Fruit fly (Drosophila melanogaster): ENCODE measurements around the gene CG33303.

The CG33303 gene

dm6 chr2L:10362408-10363067, 13.0 kb downstream of the CG33303 start, which contains the start of the genes Cand1 and pim (continued):
- peak in 1 of 3 experiments; percentile 19 for TF ChIP-seq lola (GFP tag; optimal IDR thresholded peaks at IDR 0.05)
- 0 out of 3 replicates have a peak, but pooled peaks have one; percentile 12 for TF ChIP-seq CG14860 (GFP tag; IDR thresholded peaks at IDR 0.05; ENCODE audit: partially characterized antibody)
- no peak for TF ChIP-seq toy (GFP tag; IDR thresholded peaks at IDR 0.05)
- no peak for TF ChIP-seq CG4360 (GFP tag; IDR thresholded peaks at IDR 0.05)
- TF ChIP-seq CoRest (tag; optimal IDR thresholded peaks at IDR 0.05), result peak; percentile 59
- TF ChIP-seq pzg (GFP tag; optimal IDR thresholded peaks at IDR 0.05), result peak; percentile 58
- TF ChIP-seq Rfx (GFP tag; IDR thresholded peaks at IDR 0.05), result peak; percentile 35; the same call in 1 of the 2 replicates
- TF ChIP-seq PHDP (tag; optimal IDR thresholded peaks at IDR 0.05), result peak; percentile 8
- TF ChIP-seq MBD-R2 (GFP tag; IDR thresholded peaks at IDR 0.05), result peak; percentile 28; the same call in 1 of the 2 replicates
- TF ChIP-seq sob (GFP tag; IDR thresholded peaks at IDR 0.05), result no peak
- no peak for TF ChIP-seq CG18599 (GFP tag; optimal IDR thresholded peaks at IDR 0.05)
- TF ChIP-seq CG10274 (GFP tag; optimal IDR thresholded peaks at IDR 0.05), result no peak
- TF ChIP-seq CG14710 (tag; optimal IDR thresholded peaks at IDR 0.05), result peak; percentile 77
- no peak for TF ChIP-seq CG2199 (GFP tag; IDR thresholded peaks at IDR 0.05)
- TF ChIP-seq CG13424 (tag; optimal IDR thresholded peaks at IDR 0.05), result peak; percentile 43
- no peak for TF ChIP-seq CG3065 (GFP tag; optimal IDR thresholded peaks at IDR 0.05)
- no peak for TF ChIP-seq ewg (GFP tag; optimal IDR thresholded peaks at IDR 0.05)
- peak; percentile 33; the same call in 1 of the 3 replicates for TF ChIP-seq vnd (GFP tag; IDR thresholded peaks at IDR 0.05; ENCODE audit: partially characterized antibody)
- peak; percentile 63 for TF ChIP-seq CG2712 (tag; optimal IDR thresholded peaks at IDR 0.05)
- TF ChIP-seq Xrp1 (GFP tag; IDR thresholded peaks at IDR 0.05), result no peak
- TF ChIP-seq Med (GFP tag), result peak; percentile 17
- peak; percentile 36 for TF ChIP-seq CG10431 (GFP tag; optimal IDR thresholded peaks at IDR 0.05)
- TF ChIP-seq CG17361 (GFP tag; IDR thresholded peaks at IDR 0.05), result peak; percentile 48; the same call in 1 of the 3 replicates
- TF ChIP-seq CG34224 (GFP tag; IDR thresholded peaks at IDR 0.05; ENCODE audit: partially characterized antibody), result peak; percentile 71; the same call in 2 of the 3 replicates
- TF ChIP-seq dmrt11E (tag; optimal IDR thresholded peaks at IDR 0.05), result peak; percentile 36
- no peak for TF ChIP-seq wor (GFP tag; IDR thresholded peaks at IDR 0.05)
- TF ChIP-seq CG2129 (GFP tag; IDR thresholded peaks at IDR 0.05; ENCODE audit: partially characterized antibody), result 0 out of 2 replicates have a peak, but pooled peaks have one; percentile 16
- TF ChIP-seq ERR (GFP tag; optimal IDR thresholded peaks at IDR 0.05), result no peak
- peak; percentile 31 for TF ChIP-seq CG2116 (GFP tag; optimal IDR thresholded peaks at IDR 0.05)
- TF ChIP-seq Awh (GFP tag; IDR thresholded peaks at IDR 0.05), result no peak
- peak; percentile 70 for TF ChIP-seq CG16813 (GFP tag; IDR thresholded peaks at IDR 0.05; ENCODE audit: partially characterized antibody)
- 0 out of 4 replicates have a peak, but pooled peaks have one; percentile 38 for TF ChIP-seq chinmo (GFP tag; IDR thresholded peaks at IDR 0.05; ENCODE audit: partially characterized antibody)
- peak; percentile 66 for TF ChIP-seq bbx (GFP tag; IDR thresholded peaks at IDR 0.05; ENCODE audit: partially characterized antibody)
- TF ChIP-seq E2f2 (GFP tag; IDR thresholded peaks at IDR 0.05), result peak; percentile 83
- TF ChIP-seq odd (GFP tag; optimal IDR thresholded peaks at IDR 0.05), result no peak
- no peak for TF ChIP-seq CG10654 (GFP tag; optimal IDR thresholded peaks at IDR 0.05)
- no peak for TF ChIP-seq Doc2 (GFP tag; IDR thresholded peaks at IDR 0.05)
- no peak for TF ChIP-seq CG6683 (GFP tag; optimal IDR thresholded peaks at IDR 0.05)
- no peak for TF ChIP-seq corto (GFP tag; optimal IDR thresholded peaks at IDR 0.05)
- peak; percentile 59 for TF ChIP-seq CG12391 (tag; optimal IDR thresholded peaks at IDR 0.05)
- peak; percentile 77 for TF ChIP-seq BEAF-32 (GFP tag; optimal IDR thresholded peaks at IDR 0.05)
- no peak for TF ChIP-seq tio (GFP tag; optimal IDR thresholded peaks at IDR 0.05)
- no peak for TF ChIP-seq CG14050 (GFP tag; IDR thresholded peaks at IDR 0.05)
- TF ChIP-seq dpn (GFP tag; optimal IDR thresholded peaks at IDR 0.05), result peak in 1 of 2 experiments; percentile 12
- peak; percentile 42 for TF ChIP-seq stwl (tag; optimal IDR thresholded peaks at IDR 0.05)
- TF ChIP-seq B-H2 (GFP tag; optimal IDR thresholded peaks at IDR 0.05), result no peak
- peak; percentile 46; the same call in 1 of the 2 replicates for TF ChIP-seq hbn (GFP tag; IDR thresholded peaks at IDR 0.05; ENCODE audit: partially characterized antibody)

Measured in whole organism, embryonic.